Fruit fly (Drosophila melanogaster) S2 (cell line): ENCODE measurements around the gene Bet3.

Source experiments
- CG8478 ChIP-seq: fragments of >200 bp; optimal IDR thresholded peaks from 2 replicates; lab custom pipeline; 2018
- CTCF ChIP-seq, 2 experiments: fragments of >200 bp; optimal IDR thresholded peaks; 2 replicates each; lab custom pipeline; 2018

dm6 chr3L:9468261-9468890 is 26.3 kb upstream of the Bet3 start:
- TF ChIP-seq CG8478 (no peak), CTCF (optimal IDR thresholded peaks at IDR 0.05; lab: Kevin White, UChicago) (no peak)
